Worm (Caenorhabditis elegans) whole organism, L4/young adult: Measurements from ENCODE around the gene clp-4.

Experiments used
- W03F9.2 ChIP-seq: fragments of 150-350 bp; optimal IDR thresholded peaks from 2 replicates; lab custom pipeline; 2014; ENCODE audit warnings: missing biosample characterization, missing genetic modification characterization
- him-1 ChIP-seq: sonication (generic microtip); optimal IDR thresholded peaks from 2 replicates; lab custom pipeline; 2016; ENCODE audit warnings: missing genotype, missing genetic modification reagents, missing genetic modification characterization, missing compliant biosample characterization

DNA sequence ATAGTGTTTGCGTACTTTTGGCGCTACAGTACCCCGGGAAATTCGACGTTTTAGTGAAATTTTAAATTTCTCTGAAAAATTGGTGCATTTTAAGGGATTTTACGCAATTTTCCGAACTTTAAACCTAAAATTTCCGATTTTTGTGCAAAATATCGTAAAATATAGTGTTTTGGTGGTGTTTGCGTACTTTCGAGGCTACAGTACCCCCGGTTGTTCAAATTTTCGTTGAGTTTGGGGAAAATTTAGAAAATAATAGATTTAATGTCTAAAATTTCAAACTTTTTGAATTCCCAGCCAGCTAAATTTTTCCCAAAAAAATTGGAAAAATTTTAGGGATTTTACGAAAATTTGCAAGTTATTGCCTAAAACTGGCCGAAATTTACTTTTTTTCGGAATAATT, 14.3 kb upstream of the clp-4 start:
- TF ChIP-seq him-1 (tag; lab: Kevin White, UChicago) = no peak
- TF ChIP-seq W03F9.2 (tag; lab: Kevin White, UChicago) = no peak
